Fruit fly (Drosophila melanogaster): Measurements from ENCODE around the gene CG6149.
A peak's percentile ranks its signal among the peaks of the same experiment; 100 is the strongest.

DNA sequence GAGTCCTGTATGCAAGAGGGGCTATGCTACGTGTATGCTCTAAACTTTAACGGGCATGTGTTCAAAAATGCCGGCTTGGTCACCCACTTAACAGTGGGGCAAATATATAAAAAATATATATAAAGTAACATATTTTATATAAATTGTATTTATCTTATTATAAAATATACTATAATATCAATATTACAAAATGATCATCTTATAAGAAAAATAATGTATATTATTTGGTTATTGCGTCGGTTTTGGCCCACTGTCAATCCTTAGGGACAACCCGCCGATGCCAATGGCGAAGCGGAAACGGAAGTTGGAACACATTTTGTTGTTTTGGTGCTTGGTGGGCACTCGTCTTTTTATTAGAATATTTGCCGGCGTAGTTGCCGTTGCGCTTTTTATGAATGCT lies 15.3 kb upstream of the CG6149 start:
- no peak for TF ChIP-seq eg (GFP tag; IDR thresholded peaks at IDR 0.05)
- TF ChIP-seq CG6792 (GFP tag; optimal IDR thresholded peaks at IDR 0.05), result no peak
- no peak for TF ChIP-seq Eip93F (GFP tag; optimal IDR thresholded peaks at IDR 0.05)
- no peak for TF ChIP-seq esn (GFP tag; optimal IDR thresholded peaks at IDR 0.05)
- TF ChIP-seq Hr39 (GFP tag; optimal IDR thresholded peaks at IDR 0.05), result no peak
- TF ChIP-seq CG8119 (GFP tag; IDR thresholded peaks at IDR 0.05), result no peak
- TF ChIP-seq CG32006 (GFP tag; optimal IDR thresholded peaks at IDR 0.05), result peak; percentile 8
- no peak for TF ChIP-seq Gug (GFP tag; IDR thresholded peaks at IDR 0.05)
- no peak for TF ChIP-seq cyc (GFP tag; optimal IDR thresholded peaks at IDR 0.05)
- no peak for TF ChIP-seq Hr38 (GFP tag; optimal IDR thresholded peaks at IDR 0.05)
- no peak for TF ChIP-seq CG11902 (GFP tag; optimal IDR thresholded peaks at IDR 0.05)
- TF ChIP-seq CG3919 (GFP tag; optimal IDR thresholded peaks at IDR 0.05), result peak; percentile 3
- TF ChIP-seq CG7368 (GFP tag; optimal IDR thresholded peaks at IDR 0.05), result no peak

Measured in whole organism, prepupa.